Fruit fly (Drosophila melanogaster): ENCODE measurements around the gene CG14990.

Gene CG14990

dm6 chr3L:4118339-4118738 lies 25.3 kb downstream of the CG14990 start:
- TF ChIP-seq NC2α (GFP tag; optimal IDR thresholded peaks at IDR 0.05): no peak
- peak; percentile 47 for TF ChIP-seq Blimp-1 (GFP tag; optimal IDR thresholded peaks at IDR 0.05)
- 0 out of 2 replicates have a peak, but pooled peaks have one; percentile 11 for TF ChIP-seq CG32772 (GFP tag; IDR thresholded peaks at IDR 0.05)
- TF ChIP-seq Mrtf (GFP tag; IDR thresholded peaks at IDR 0.05): no peak
- TF ChIP-seq tna (GFP tag; IDR thresholded peaks at IDR 0.05; ENCODE audit: partially characterized antibody): no peak
- no peak for TF ChIP-seq nmo (GFP tag; optimal IDR thresholded peaks at IDR 0.05)
- no peak for TF ChIP-seq CG15479 (GFP tag; optimal IDR thresholded peaks at IDR 0.05)
- TF ChIP-seq Mad (GFP tag; optimal IDR thresholded peaks at IDR 0.05): no peak
- TF ChIP-seq CG4424 (GFP tag; optimal IDR thresholded peaks at IDR 0.05): no peak
- TF ChIP-seq HLH54F (GFP tag; optimal IDR thresholded peaks at IDR 0.05): no peak
- TF ChIP-seq CG12299 (tag; optimal IDR thresholded peaks at IDR 0.05): no peak
- no peak for TF ChIP-seq kay (GFP tag; optimal IDR thresholded peaks at IDR 0.05)
- no peak for TF ChIP-seq HmgD (GFP tag; optimal IDR thresholded peaks at IDR 0.05)
- TF ChIP-seq ato (GFP tag; IDR thresholded peaks at IDR 0.05; ENCODE audit: partially characterized antibody): no peak
- TF ChIP-seq Xrp1 (GFP tag; IDR thresholded peaks at IDR 0.05): no peak
- no peak for TF ChIP-seq CG33557 (GFP tag; optimal IDR thresholded peaks at IDR 0.05)
- TF ChIP-seq Stat92E (GFP tag; optimal IDR thresholded peaks at IDR 0.05): peak in 1 of 3 experiments; percentile 3
- no peak for TF ChIP-seq hth (optimal IDR thresholded peaks at IDR 0.05)
- no peak for TF ChIP-seq emc (GFP tag; optimal IDR thresholded peaks at IDR 0.05)

- TF ChIP-seq zen2 (GFP tag; IDR thresholded peaks at IDR 0.05; ENCODE audit: partially characterized antibody): no peak
- TF ChIP-seq CG8388 (GFP tag; optimal IDR thresholded peaks at IDR 0.05): no peak
- no peak for TF ChIP-seq CG32767 (GFP tag; IDR thresholded peaks at IDR 0.05)
- TF ChIP-seq pan (optimal IDR thresholded peaks at IDR 0.05): no peak
- TF ChIP-seq pan (GFP tag; optimal IDR thresholded peaks at IDR 0.05 in 1 of 2, IDR thresholded peaks at IDR 0.05 in 1 of 2): no peak
- TF ChIP-seq Dll (GFP tag; IDR thresholded peaks at IDR 0.05; ENCODE audit: partially characterized antibody): no peak
- no peak for TF ChIP-seq emc (GFP tag; optimal IDR thresholded peaks at IDR 0.05)
- TF ChIP-seq nerfin-2 (GFP tag; IDR thresholded peaks at IDR 0.05; ENCODE audit: partially characterized antibody): no peak
- no peak for TF ChIP-seq TFAM (GFP tag; optimal IDR thresholded peaks at IDR 0.05)
- TF ChIP-seq Xbp1 (GFP tag; optimal IDR thresholded peaks at IDR 0.05): peak; percentile 32
- TF ChIP-seq Lim3 (GFP tag; IDR thresholded peaks at IDR 0.05): no peak
- TF ChIP-seq CG12299 (tag; optimal IDR thresholded peaks at IDR 0.05): no peak
- no peak for TF ChIP-seq CG18011 (GFP tag; optimal IDR thresholded peaks at IDR 0.05)
- no peak for TF ChIP-seq CG9817 (tag; optimal IDR thresholded peaks at IDR 0.05)
- no peak for TF ChIP-seq pb (GFP tag; optimal IDR thresholded peaks at IDR 0.05)
- no peak for TF ChIP-seq CG10147 (GFP tag; optimal IDR thresholded peaks at IDR 0.05)
- TF ChIP-seq CG17829 (tag; optimal IDR thresholded peaks at IDR 0.05): no peak
- no peak for TF ChIP-seq ewg (GFP tag; optimal IDR thresholded peaks at IDR 0.05)
- TF ChIP-seq sim (GFP tag; IDR thresholded peaks at IDR 0.05): no peak
- TF ChIP-seq z (GFP tag; IDR thresholded peaks at IDR 0.05): no peak; the same call in 2 of the 3 replicates
- no peak for TF ChIP-seq Sry-δ (GFP tag; optimal IDR thresholded peaks at IDR 0.05)
- TF ChIP-seq CG17568 (GFP tag; optimal IDR thresholded peaks at IDR 0.05): no peak
- no peak for TF ChIP-seq CG2712 (tag; optimal IDR thresholded peaks at IDR 0.05)
- TF ChIP-seq CG7839 (tag; optimal IDR thresholded peaks at IDR 0.05): no peak
- TF ChIP-seq fd64A (GFP tag; optimal IDR thresholded peaks at IDR 0.05): no peak
- no peak for TF ChIP-seq CG8924 (tag; optimal IDR thresholded peaks at IDR 0.05)
- TF ChIP-seq gsb (GFP tag; IDR thresholded peaks at IDR 0.05): no peak
- no peak for TF ChIP-seq hb (GFP tag; IDR thresholded peaks at IDR 0.05; ENCODE audit: partially characterized antibody)
- TF ChIP-seq trem (tag; optimal IDR thresholded peaks at IDR 0.05): no peak
- no peak for TF ChIP-seq repo (GFP tag; optimal IDR thresholded peaks at IDR 0.05)
- no peak for TF ChIP-seq Nf-YB (GFP tag; optimal IDR thresholded peaks at IDR 0.05)
- no peak for TF ChIP-seq Nf-YC (tag; optimal IDR thresholded peaks at IDR 0.05)
These were observed 26.8 kb downstream of the CG14990 start for dm6 chr3L:4119636-4120357.

All from whole organism, embryonic.